Fruit fly (Drosophila melanogaster): ENCODE results near the gene SNF4Agamma.
A peak's percentile ranks its signal among the peaks of the same experiment; 100 is the strongest.

Gene SNF4Agamma

DNA sequence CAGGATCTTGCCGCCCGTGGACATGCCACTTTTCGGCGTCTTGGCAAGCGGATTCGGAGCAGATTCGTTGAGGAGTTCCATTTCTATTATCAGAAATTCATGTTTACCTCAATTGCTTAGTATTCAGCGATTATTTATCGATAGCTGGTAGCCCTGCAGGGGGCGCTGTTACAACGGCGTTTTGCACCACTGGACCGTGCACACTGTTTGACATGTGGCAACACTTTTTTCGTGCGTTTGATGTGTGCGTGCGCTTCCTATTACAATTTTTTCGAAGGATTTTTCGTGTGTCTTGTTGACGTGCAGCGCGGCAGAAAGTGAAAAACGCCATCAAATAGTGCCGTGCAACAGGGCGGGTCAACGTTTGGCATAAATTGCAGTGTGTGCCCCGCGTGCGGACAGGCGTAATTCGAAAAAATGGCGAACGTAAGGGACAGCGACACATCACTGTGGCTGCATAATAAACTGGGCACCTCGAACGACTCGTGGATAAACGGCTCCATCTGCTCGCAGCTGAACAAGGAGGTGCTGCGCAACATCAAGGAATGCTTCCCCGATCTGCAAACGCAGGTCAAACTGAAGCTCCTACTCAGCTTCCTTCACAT, 83.0 kb downstream of the SNF4Agamma start, which contains the start of the genes CG3337 and Nelf-A (continued):
- TF ChIP-seq Side (GFP tag; optimal IDR thresholded peaks at IDR 0.05) = peak; percentile 56
- no peak for TF ChIP-seq Asciz (GFP tag; optimal IDR thresholded peaks at IDR 0.05)
- peak; percentile 65; the same call in 1 of the 2 replicates for TF ChIP-seq CG1024 (GFP tag; IDR thresholded peaks at IDR 0.05)
- 0 out of 3 replicates have a peak, but pooled peaks have one; percentile 32 for TF ChIP-seq ase (GFP tag; IDR thresholded peaks at IDR 0.05)
- peak; percentile 50 for TF ChIP-seq Adf1 (GFP tag; IDR thresholded peaks at IDR 0.05)
- peak; percentile 93 for TF ChIP-seq CG3847 (GFP tag; IDR thresholded peaks at IDR 0.05)
- TF ChIP-seq CG18599 (GFP tag; optimal IDR thresholded peaks at IDR 0.05) = no peak
- peak; percentile 60 for TF ChIP-seq CoRest (tag; optimal IDR thresholded peaks at IDR 0.05)
- TF ChIP-seq Ets65A (GFP tag) = peak; percentile 98
- no peak for TF ChIP-seq fru (optimal IDR thresholded peaks at IDR 0.05)
- no peak for TF ChIP-seq CG17328 (GFP tag; IDR thresholded peaks at IDR 0.05)
- peak; percentile 72 for TF ChIP-seq ken (GFP tag; IDR thresholded peaks at IDR 0.05)
- no peak for TF ChIP-seq aop (GFP tag; IDR thresholded peaks at IDR 0.05)
- no peak for TF ChIP-seq CG3407 (GFP tag; optimal IDR thresholded peaks at IDR 0.05)
- TF ChIP-seq CG9932 (GFP tag; IDR thresholded peaks at IDR 0.05) = peak; percentile 92
- TF ChIP-seq cwo (GFP tag; optimal IDR thresholded peaks at IDR 0.05) = no peak
- peak; percentile 78 for TF ChIP-seq hb (GFP tag; IDR thresholded peaks at IDR 0.05; ENCODE audit: partially characterized antibody)
- no peak for TF ChIP-seq CG6854 (GFP tag; optimal IDR thresholded peaks at IDR 0.05)
- TF ChIP-seq mam (GFP tag; optimal IDR thresholded peaks at IDR 0.05) = peak; percentile 88
- TF ChIP-seq stc (GFP tag; IDR thresholded peaks at IDR 0.05) = peak; percentile 23; the same call in 1 of the 2 replicates
- peak; percentile 91; the same call in 3 of the 4 replicates for TF ChIP-seq chinmo (GFP tag; IDR thresholded peaks at IDR 0.05; ENCODE audit: partially characterized antibody)
- TF ChIP-seq grn (GFP tag; optimal IDR thresholded peaks at IDR 0.05) = no peak
- peak; percentile 86 for TF ChIP-seq Dbx (GFP tag; IDR thresholded peaks at IDR 0.05)
- TF ChIP-seq Dek (tag; optimal IDR thresholded peaks at IDR 0.05) = no peak
- peak; percentile 57 for TF ChIP-seq CG11398 (GFP tag; optimal IDR thresholded peaks at IDR 0.05)
- TF ChIP-seq Optix (GFP tag; IDR thresholded peaks at IDR 0.05) = no peak; the same call in 2 of the 3 replicates
- TF ChIP-seq bbx (GFP tag; IDR thresholded peaks at IDR 0.05; ENCODE audit: partially characterized antibody) = peak; percentile 89
- peak; percentile 84 for TF ChIP-seq Opbp (GFP tag; IDR thresholded peaks at IDR 0.05; ENCODE audit: partially characterized antibody)
- TF ChIP-seq CG3163 (GFP tag; optimal IDR thresholded peaks at IDR 0.05) = peak; percentile 73
- peak; percentile 97 for TF ChIP-seq Med (GFP tag)
- TF ChIP-seq sens-2 (GFP tag; IDR thresholded peaks at IDR 0.05) = no peak
- peak; percentile 42 for TF ChIP-seq gcm2 (GFP tag; optimal IDR thresholded peaks at IDR 0.05)
- TF ChIP-seq fd96Cb (tag; optimal IDR thresholded peaks at IDR 0.05) = peak; percentile 9
- peak; percentile 72; the same call in 1 of the 3 replicates for TF ChIP-seq mld (GFP tag; IDR thresholded peaks at IDR 0.05; ENCODE audit: partially characterized antibody)
- TF ChIP-seq CG11247 (GFP tag; IDR thresholded peaks at IDR 0.05) = peak; percentile 85
- TF ChIP-seq CG5180 (GFP tag; optimal IDR thresholded peaks at IDR 0.05) = no peak
- TF ChIP-seq Meics (GFP tag; optimal IDR thresholded peaks at IDR 0.05) = peak; percentile 61
- TF ChIP-seq E2f1 (GFP tag; IDR thresholded peaks at IDR 0.05) = peak; percentile 63
- TF ChIP-seq chif (GFP tag; optimal IDR thresholded peaks at IDR 0.05) = peak; percentile 62 to 63
- TF ChIP-seq lab (GFP tag; optimal IDR thresholded peaks at IDR 0.05) = no peak
- TF ChIP-seq wdn (GFP tag; IDR thresholded peaks at IDR 0.05) = no peak
- peak; percentile 94 for TF ChIP-seq CG42726 (GFP tag; IDR thresholded peaks at IDR 0.05; ENCODE audit: partially characterized antibody)
- no peak for TF ChIP-seq wor (GFP tag; IDR thresholded peaks at IDR 0.05)
- no peak for TF ChIP-seq scrt (GFP tag; optimal IDR thresholded peaks at IDR 0.05)
- peak; percentile 54 for TF ChIP-seq CG17802 (tag; optimal IDR thresholded peaks at IDR 0.05)
- no peak for TF ChIP-seq CG11696 (GFP tag; IDR thresholded peaks at IDR 0.05)
- TF ChIP-seq CG13775 (GFP tag; optimal IDR thresholded peaks at IDR 0.05) = peak; percentile 36
- peak; percentile 77; the same call in 2 of the 3 replicates for TF ChIP-seq CG2199 (GFP tag; IDR thresholded peaks at IDR 0.05)
- TF ChIP-seq CG16813 (GFP tag; IDR thresholded peaks at IDR 0.05; ENCODE audit: partially characterized antibody) = peak; percentile 83
- TF ChIP-seq br (optimal IDR thresholded peaks at IDR 0.05) = no peak
